Fruit fly (Drosophila melanogaster): ENCODE results near the gene PIG-P.

PIG-P gene

DNA sequence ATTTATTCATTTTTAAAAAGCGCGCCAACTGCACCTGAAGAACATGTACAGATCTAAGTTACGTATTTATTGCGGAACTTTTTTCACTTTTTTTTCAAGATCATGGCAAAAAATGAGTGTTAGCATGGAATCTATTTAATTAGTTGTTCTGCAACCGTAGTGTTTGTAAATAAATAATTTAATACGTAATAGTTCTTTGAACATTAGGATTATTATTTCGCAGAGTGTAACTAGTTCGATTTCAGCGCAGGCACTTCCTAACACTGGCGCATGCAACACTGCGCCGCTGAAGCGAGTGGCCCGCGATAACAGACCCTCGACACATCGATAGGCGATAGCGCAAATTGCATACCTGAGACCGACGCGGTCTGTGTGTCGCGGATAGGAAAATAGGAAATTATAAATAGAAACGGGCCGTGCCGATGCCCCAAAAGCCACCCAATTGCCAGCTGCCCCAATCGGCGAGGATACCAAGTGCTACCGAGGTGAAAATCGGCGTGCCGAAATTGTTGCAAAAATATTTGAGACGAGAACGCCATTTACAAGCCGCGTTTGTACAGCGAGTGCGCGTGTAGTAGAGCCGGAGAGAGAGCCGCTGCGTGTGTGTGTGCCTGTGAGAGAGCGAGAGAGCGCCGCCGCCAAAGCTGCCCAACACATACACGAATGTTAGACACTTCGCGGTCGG lies 16.5 kb downstream of the PIG-P start, which contains the start of gene gro (continued):
- no peak for TF ChIP-seq Tbp (GFP tag; optimal IDR thresholded peaks at IDR 0.05)
- TF ChIP-seq H15 (GFP tag; IDR thresholded peaks at IDR 0.05): peak; percentile 49; the same call in 1 of the 3 replicates
- peak; percentile 83 for TF ChIP-seq CG13287 (GFP tag; IDR thresholded peaks at IDR 0.05; ENCODE audit: partially characterized antibody)
- TF ChIP-seq sug (tag; optimal IDR thresholded peaks at IDR 0.05): peak; percentile 57
- no peak for TF ChIP-seq abd-A (tag; optimal IDR thresholded peaks at IDR 0.05)
- peak; percentile 81 for TF ChIP-seq hb (GFP tag; IDR thresholded peaks at IDR 0.05; ENCODE audit: partially characterized antibody)
- no peak for TF ChIP-seq CG32767 (GFP tag; IDR thresholded peaks at IDR 0.05)
- no peak for TF ChIP-seq Deaf1 (tag; optimal IDR thresholded peaks at IDR 0.05)
- peak; percentile 95 for TF ChIP-seq sens (GFP tag)
- TF ChIP-seq Poxn (GFP tag; IDR thresholded peaks at IDR 0.05): no peak
- TF ChIP-seq CG7786 (GFP tag; optimal IDR thresholded peaks at IDR 0.05): peak; percentile 74
- 0 out of 2 replicates have a peak, but pooled peaks have one; percentile 50 for TF ChIP-seq Taf1 (GFP tag; IDR thresholded peaks at IDR 0.05)
- TF ChIP-seq Sox100B (GFP tag; optimal IDR thresholded peaks at IDR 0.05): peak; percentile 47
- TF ChIP-seq unpg (GFP tag; optimal IDR thresholded peaks at IDR 0.05): peak; percentile 64
- TF ChIP-seq Sry-δ (GFP tag; optimal IDR thresholded peaks at IDR 0.05): peak; percentile 82
- peak; percentile 50 for TF ChIP-seq CG14014 (GFP tag; IDR thresholded peaks at IDR 0.05)
- TF ChIP-seq B-H2 (GFP tag; optimal IDR thresholded peaks at IDR 0.05): peak; percentile 78
- no peak for TF ChIP-seq org-1 (GFP tag; optimal IDR thresholded peaks at IDR 0.05)
- TF ChIP-seq CG18011 (GFP tag; optimal IDR thresholded peaks at IDR 0.05): peak; percentile 43
- TF ChIP-seq CG1024 (GFP tag; IDR thresholded peaks at IDR 0.05): peak; percentile 67
- TF ChIP-seq CG34376 (GFP tag; optimal IDR thresholded peaks at IDR 0.05): peak; percentile 23
- TF ChIP-seq YL-1 (GFP tag; optimal IDR thresholded peaks at IDR 0.05): peak; percentile 55
- TF ChIP-seq Camta (GFP tag; optimal IDR thresholded peaks at IDR 0.05): peak; percentile 76
- peak; percentile 78 for TF ChIP-seq gem (tag; optimal IDR thresholded peaks at IDR 0.05)
- TF ChIP-seq CG4617 (GFP tag; optimal IDR thresholded peaks at IDR 0.05; ENCODE audit: borderline replicate concordance): peak; percentile 86
- peak; percentile 61 for TF ChIP-seq grau (tag; optimal IDR thresholded peaks at IDR 0.05)
- peak; percentile 30; the same call in 1 of the 2 replicates for TF ChIP-seq CG4360 (GFP tag; IDR thresholded peaks at IDR 0.05)
- TF ChIP-seq sr (GFP tag; IDR thresholded peaks at IDR 0.05): 0 out of 3 replicates have a peak, but pooled peaks have one; percentile 14
- no peak for TF ChIP-seq CG31441 (GFP tag; IDR thresholded peaks at IDR 0.05)
- peak; percentile 68 for TF ChIP-seq Hr3 (GFP tag; optimal IDR thresholded peaks at IDR 0.05)
- TF ChIP-seq CG43689 (GFP tag; IDR thresholded peaks at IDR 0.05): no peak
- no peak for TF ChIP-seq CG6683 (GFP tag; optimal IDR thresholded peaks at IDR 0.05)
- TF ChIP-seq Dll (GFP tag; IDR thresholded peaks at IDR 0.05; ENCODE audit: partially characterized antibody): peak; percentile 76
- TF ChIP-seq Dad (GFP tag; optimal IDR thresholded peaks at IDR 0.05): peak; percentile 66
- peak; percentile 54 for TF ChIP-seq CG30431 (GFP tag; optimal IDR thresholded peaks at IDR 0.05)
- TF ChIP-seq lilli (GFP tag; optimal IDR thresholded peaks at IDR 0.05): peak; percentile 83
- peak; percentile 43 for TF ChIP-seq CG30020 (tag; optimal IDR thresholded peaks at IDR 0.05)
- TF ChIP-seq nerfin-1 (tag; optimal IDR thresholded peaks at IDR 0.05): no peak
- TF ChIP-seq toy (GFP tag; IDR thresholded peaks at IDR 0.05): no peak
- TF ChIP-seq cg (GFP tag; optimal IDR thresholded peaks at IDR 0.05): no peak
- TF ChIP-seq bowl (GFP tag; IDR thresholded peaks at IDR 0.05): no peak
- TF ChIP-seq psq (GFP tag; optimal IDR thresholded peaks at IDR 0.05): peak; percentile 46
- peak; percentile 67 for TF ChIP-seq CG8924 (tag; optimal IDR thresholded peaks at IDR 0.05)
- TF ChIP-seq Ptx1 (GFP tag; IDR thresholded peaks at IDR 0.05): peak; percentile 75
- 0 out of 3 replicates have a peak, but pooled peaks have one; percentile 11 for TF ChIP-seq CG14050 (GFP tag; IDR thresholded peaks at IDR 0.05)
- TF ChIP-seq CG31365 (tag; optimal IDR thresholded peaks at IDR 0.05): no peak
- peak; percentile 45 for TF ChIP-seq ssp (GFP tag; IDR thresholded peaks at IDR 0.05)
- TF ChIP-seq Myb (GFP tag; optimal IDR thresholded peaks at IDR 0.05): peak; percentile 66
- peak; percentile 45 for TF ChIP-seq sd (tag; optimal IDR thresholded peaks at IDR 0.05)
- TF ChIP-seq ind (GFP tag; optimal IDR thresholded peaks at IDR 0.05): peak; percentile 59

Data from whole organism, embryonic.